Worm (Caenorhabditis elegans): Measurements from ENCODE around the gene srj-49.

srj-49 gene

ce11 chrV:2832666-2833065, 15.5 kb downstream of the srj-49 start, which contains the start of gene srj-50:
Gene srj-50 (plus strand): TSS chrV:2832966.
- no peak for TF ChIP-seq ceh-19 (GFP tag; optimal IDR thresholded peaks at IDR 0.05)
- no peak for TF ChIP-seq hlh-15 (tag; optimal IDR thresholded peaks at IDR 0.05)
- TF ChIP-seq pha-2 (tag; optimal IDR thresholded peaks at IDR 0.05): no peak
- no peak for TF ChIP-seq zip-5 (tag; optimal IDR thresholded peaks at IDR 0.05)
- TF ChIP-seq syd-9 (tag; optimal IDR thresholded peaks at IDR 0.05): no peak
- TF ChIP-seq hlh-30 (tag; optimal IDR thresholded peaks at IDR 0.05; ENCODE audit: insufficient read depth): no peak
- TF ChIP-seq ceh-22 (tag; optimal IDR thresholded peaks at IDR 0.05): no peak
- no peak for TF ChIP-seq fkh-6 (tag; optimal IDR thresholded peaks at IDR 0.05)
- no peak for TF ChIP-seq pax-1 (tag; optimal IDR thresholded peaks at IDR 0.05)
- TF ChIP-seq elt-4 (tag; optimal IDR thresholded peaks at IDR 0.05): no peak
- no peak for TF ChIP-seq madf-2 (tag; optimal IDR thresholded peaks at IDR 0.05)
- no peak for TF ChIP-seq sox-4 (tag; optimal IDR thresholded peaks at IDR 0.05)
- TF ChIP-seq ceh-14 (tag; optimal IDR thresholded peaks at IDR 0.05): no peak
- no peak for TF ChIP-seq ztf-16 (tag; optimal IDR thresholded peaks at IDR 0.05)
- TF ChIP-seq ahr-1 (tag; optimal IDR thresholded peaks at IDR 0.05): no peak
- no peak for TF ChIP-seq ttx-3 (tag; optimal IDR thresholded peaks at IDR 0.05)
- no peak for TF ChIP-seq ceh-30 (tag; optimal IDR thresholded peaks at IDR 0.05)

DNA sequence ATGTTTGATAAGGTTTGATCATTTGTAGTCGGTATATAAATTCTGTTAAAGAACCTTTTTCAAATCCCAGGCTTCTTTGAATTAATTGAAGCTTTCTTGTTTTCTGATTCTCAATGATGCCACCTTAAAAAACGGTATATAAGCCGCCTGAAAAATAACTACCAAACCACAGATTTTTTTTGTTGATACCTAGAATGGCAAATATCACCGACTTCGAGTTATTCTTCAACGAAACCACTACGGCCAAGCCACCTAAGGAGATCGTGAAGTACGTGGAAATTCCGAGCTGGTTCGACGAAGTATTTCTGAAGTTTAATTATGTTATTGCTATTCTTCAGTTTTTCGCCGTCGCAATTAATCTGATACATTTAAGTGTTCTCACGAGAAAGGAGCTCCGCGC, 17.3 kb downstream of the srj-49 start, which contains the start of gene srw-2:
srw-2 (plus strand) TSS at position 62 of the 400 bp plus-strand sequence.
- TF ChIP-seq ttx-3 (tag; optimal IDR thresholded peaks at IDR 0.05): no peak
- no peak for TF ChIP-seq fax-1 (tag; optimal IDR thresholded peaks at IDR 0.05)

ce11 chrV:2826815-2827214, 21.3 kb downstream of the srj-49 start, which contains the start of gene T03D3.5:
Gene T03D3.5 (minus strand): TSS chrV:2826835.
- TF ChIP-seq unc-42 (tag; optimal IDR thresholded peaks at IDR 0.05): peak; percentile 1
- no peak for TF ChIP-seq hlh-13 (GFP tag; optimal IDR thresholded peaks at IDR 0.05)

DNA sequence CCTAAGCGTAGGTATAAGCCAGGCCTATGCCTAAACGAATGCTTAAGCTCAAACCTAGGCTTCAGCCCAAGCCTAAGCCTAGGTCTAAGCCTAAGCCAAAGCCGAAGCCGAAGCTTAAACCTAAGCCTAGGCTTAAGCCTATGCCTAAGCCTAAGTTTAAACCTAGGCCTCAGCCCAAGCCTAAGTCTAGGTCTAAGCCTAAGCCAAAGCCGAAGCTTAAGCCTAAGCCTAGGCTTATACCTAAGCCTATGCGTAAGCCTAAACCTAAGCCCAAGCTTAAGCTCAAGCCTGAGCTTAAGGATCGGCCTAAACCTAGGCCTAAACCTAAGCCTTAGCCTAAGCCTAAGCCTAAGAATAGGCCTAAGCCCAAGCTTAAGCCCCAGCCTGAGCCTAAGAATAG, 22.2 kb downstream of the srj-49 start:
- TF ChIP-seq T23F11.4 (GFP tag; optimal IDR thresholded peaks at IDR 0.05) (no peak), dve-1 (tag; optimal IDR thresholded peaks at IDR 0.05) (peak; percentile 85)

DNA sequence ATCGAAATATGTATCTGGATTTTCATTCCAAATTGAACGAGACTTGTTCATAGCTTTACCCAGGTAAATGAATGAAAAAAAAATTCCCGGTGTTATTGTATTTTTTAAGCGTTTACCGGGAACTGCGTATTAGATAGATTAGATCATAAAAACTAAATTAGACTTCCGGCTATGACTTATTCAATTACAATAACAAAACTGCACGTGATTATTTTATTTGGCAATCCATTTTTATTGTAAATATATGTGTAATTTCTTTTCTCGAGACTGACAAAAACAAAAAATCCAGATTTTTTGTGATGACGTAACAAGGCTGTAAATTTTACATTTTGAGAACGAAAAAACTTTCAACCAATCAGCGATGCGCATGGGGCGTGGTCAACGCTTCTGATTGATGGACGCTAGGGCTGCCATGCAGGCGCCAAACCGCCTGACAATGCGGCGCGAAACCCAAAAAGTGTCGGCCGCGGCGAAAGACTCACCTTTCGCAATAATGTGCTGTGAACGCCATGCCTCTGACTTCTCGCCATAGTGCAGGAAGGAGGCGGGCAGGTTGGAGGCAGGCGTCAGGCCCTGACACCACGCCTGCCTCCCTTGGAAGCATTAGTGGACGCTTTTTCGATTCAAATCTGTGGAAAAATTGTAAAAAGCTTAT, 26.4 kb downstream of the srj-49 start, which contains the start of gene srh-36:
srh-36 (minus strand) TSS at position 51 of the 655 bp plus-strand sequence.
- TF ChIP-seq ceh-30 (tag; optimal IDR thresholded peaks at IDR 0.05) (no peak), nfya-1 (tag; optimal IDR thresholded peaks at IDR 0.05) (no peak), K02D7.2 (tag; optimal IDR thresholded peaks at IDR 0.05) (no peak), odd-2 (tag; optimal IDR thresholded peaks at IDR 0.05) (no peak)

DNA sequence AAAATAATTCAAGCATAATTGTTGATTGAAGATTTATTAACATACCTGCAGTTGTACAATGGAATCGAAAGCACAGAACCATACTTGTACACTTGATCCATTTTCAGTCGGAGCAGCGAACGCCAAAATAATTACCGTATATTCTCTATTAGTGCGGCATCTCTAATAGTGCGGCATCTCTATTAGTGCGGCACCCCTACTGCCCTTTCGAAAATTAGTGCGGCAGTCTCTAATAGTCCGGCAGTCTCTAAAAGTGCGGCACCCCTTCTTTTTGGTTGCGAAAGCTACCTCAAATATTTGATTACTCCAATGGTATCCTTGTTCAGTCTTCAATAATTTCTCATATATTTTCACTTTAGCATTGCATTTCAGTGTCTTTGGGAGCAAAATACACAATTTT, 30.0 kb downstream of the srj-49 start, which contains the start of gene srt-34:
srt-34 (minus strand) TSS at position 101 of the 400 bp plus-strand sequence.
- TF ChIP-seq ceh-31 (tag; optimal IDR thresholded peaks at IDR 0.05): no peak
- no peak for TF ChIP-seq madf-2 (tag; optimal IDR thresholded peaks at IDR 0.05)
- no peak for TF ChIP-seq hlh-30 (tag; optimal IDR thresholded peaks at IDR 0.05; ENCODE audit: insufficient read depth)
- no peak for TF ChIP-seq C08G9.2 (tag; optimal IDR thresholded peaks at IDR 0.05)

- TF ChIP-seq ztf-16 (tag; optimal IDR thresholded peaks at IDR 0.05) (no peak), unc-86 (tag; optimal IDR thresholded peaks at IDR 0.05) (no peak), F13H6.1 (tag; optimal IDR thresholded peaks at IDR 0.05) (no peak), C38D4.7 (GFP tag; optimal IDR thresholded peaks at IDR 0.05) (no peak), ceh-48 (tag; optimal IDR thresholded peaks at IDR 0.05) (no peak), ceh-31 (tag; optimal IDR thresholded peaks at IDR 0.05) (no peak), dmd-4 (tag; optimal IDR thresholded peaks at IDR 0.05; ENCODE audit: borderline replicate concordance) (no peak), nfya-1 (tag; optimal IDR thresholded peaks at IDR 0.05) (no peak), pha-4 (tag; optimal IDR thresholded peaks at IDR 0.05) (no peak), ceh-14 (tag; optimal IDR thresholded peaks at IDR 0.05) (no peak), fax-1 (tag; optimal IDR thresholded peaks at IDR 0.05) (no peak), elt-2 (tag; optimal IDR thresholded peaks at IDR 0.05) (no peak), npax-4 (tag; optimal IDR thresholded peaks at IDR 0.05) (no peak)
Observed at ce11 chrV:2815956-2816355, 32.2 kb downstream of the srj-49 start, which contains the start of gene F54E2.5. Gene F54E2.5 (minus strand): TSS chrV:2816056.

Measured in whole organism, late embryonic.